Worm (Caenorhabditis elegans): Measurements from ENCODE around the gene F59C12.4.

The F59C12.4 gene

DNA sequence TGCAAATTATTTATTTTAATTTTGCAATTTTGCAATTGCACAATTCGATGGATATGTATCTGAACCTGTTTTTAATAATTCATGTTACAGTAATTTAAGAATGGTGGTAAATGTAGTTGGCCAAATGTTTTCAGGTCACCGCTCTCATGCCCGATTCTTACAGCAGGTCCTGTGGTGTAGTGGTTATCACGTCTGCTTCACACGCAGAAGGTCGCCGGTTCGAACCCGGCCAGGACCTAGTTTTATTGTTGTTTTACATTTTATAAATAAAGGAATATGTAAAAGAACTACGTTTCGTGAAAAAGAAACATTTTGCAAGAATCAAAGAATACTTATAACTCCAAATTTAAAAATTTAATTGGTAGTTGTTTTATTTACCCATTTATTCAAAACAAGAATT, 12.2 kb downstream of the F59C12.4 start (continued):
- TF ChIP-seq ztf-28 (GFP tag; IDR thresholded peaks at IDR 0.05) (no peak), attf-5 (GFP tag; optimal IDR thresholded peaks at IDR 0.05) (no peak), T26A5.8 (tag; optimal IDR thresholded peaks at IDR 0.05) (no peak), rcor-1 (GFP tag; IDR thresholded peaks at IDR 0.05) (no peak), ceh-27 (GFP tag; optimal IDR thresholded peaks at IDR 0.05) (no peak), F57C9.4 (tag; optimal IDR thresholded peaks at IDR 0.05) (no peak), F22D6.2 (tag; optimal IDR thresholded peaks at IDR 0.05) (no peak), aptf-2 (GFP tag; conservative IDR thresholded peaks at IDR 0.05) (no peak), egl-18 (GFP tag; IDR thresholded peaks at IDR 0.05) (no peak), C17E4.6 (GFP tag; IDR thresholded peaks at IDR 0.05) (no peak), F39B2.1 (GFP tag; IDR thresholded peaks at IDR 0.05) (no peak), snpc-1.1 (tag; optimal IDR thresholded peaks at IDR 0.05; ENCODE audit: insufficient read depth) (peak; percentile 55), sptf-2 (GFP tag; optimal IDR thresholded peaks at IDR 0.05) (no peak), lin-54 (GFP tag; optimal IDR thresholded peaks at IDR 0.05) (no peak), Y95B8A.8 (GFP tag; IDR thresholded peaks at IDR 0.05) (no peak), madf-8 (GFP tag; conservative IDR thresholded peaks at IDR 0.05) (no peak), mxl-1 (tag; optimal IDR thresholded peaks at IDR 0.05) (peak; percentile 14), hmg-20 (GFP tag; IDR thresholded peaks at IDR 0.05) (no peak), ztf-26 (tag; optimal IDR thresholded peaks at IDR 0.05) (no peak), Y53F4B.3 (GFP tag; IDR thresholded peaks at IDR 0.05) (no peak), ekl-4 (GFP tag; IDR thresholded peaks at IDR 0.05) (peak; percentile 24; the same call in 1 of the 2 replicates), lsy-27 (tag; optimal IDR thresholded peaks at IDR 0.05; ENCODE audit: borderline replicate concordance, insufficient read depth) (peak; percentile 62), him-1 (tag; optimal IDR thresholded peaks at IDR 0.05) (peak; percentile 58), dpff-1 (tag; optimal IDR thresholded peaks at IDR 0.05) (no peak), egl-44 (GFP tag; IDR thresholded peaks at IDR 0.05) (no peak), F49E8.2 (tag; optimal IDR thresholded peaks at IDR 0.05; ENCODE audit: insufficient read depth) (no peak), mel-28 (tag; optimal IDR thresholded peaks at IDR 0.05; ENCODE audit: borderline replicate concordance) (no peak), nhr-120 (GFP tag; IDR thresholded peaks at IDR 0.05) (no peak), hmg-1.2 (GFP tag; IDR thresholded peaks at IDR 0.05) (peak; percentile 54), Y79H2A.3 (GFP tag; conservative IDR thresholded peaks at IDR 0.05) (no peak), attf-3 (GFP tag; conservative IDR thresholded peaks at IDR 0.05) (no peak), unc-62 (GFP tag; optimal IDR thresholded peaks at IDR 0.05) (no peak), madf-3 (GFP tag; IDR thresholded peaks at IDR 0.05) (no peak), attf-6 (GFP tag; IDR thresholded peaks at IDR 0.05) (0 out of 2 replicates have a peak, but pooled peaks have one; percentile 39), ceh-40 (GFP tag; IDR thresholded peaks at IDR 0.05) (no peak), rec-8 (tag; optimal IDR thresholded peaks at IDR 0.05) (no peak), let-526 (GFP tag; IDR thresholded peaks at IDR 0.05) (no peak), lin-35 (GFP tag; optimal IDR thresholded peaks at IDR 0.05) (no peak), zim-3 (tag; optimal IDR thresholded peaks at IDR 0.05) (no peak), nfyb-1 (GFP tag; IDR thresholded peaks at IDR 0.05) (no peak), ztf-6 (GFP tag; IDR thresholded peaks at IDR 0.05) (no peak), D2030.7 (GFP tag; IDR thresholded peaks at IDR 0.05) (peak; percentile 69), lir-1 (GFP tag; conservative IDR thresholded peaks at IDR 0.05) (no peak), ama-1 (optimal IDR thresholded peaks at IDR 0.05) (no peak), ama-1 (GFP tag; optimal IDR thresholded peaks at IDR 0.05) (peak in 1 of 2 experiments; percentile 27), rpc-1 (optimal IDR thresholded peaks at IDR 0.05) (peak; percentile 70), rpc-1 (tag; optimal IDR thresholded peaks at IDR 0.05) (peak; percentile 80), tbx-9 (tag; optimal IDR thresholded peaks at IDR 0.05; ENCODE audit: borderline replicate concordance) (no peak), repo-1 (tag; optimal IDR thresholded peaks at IDR 0.05) (no peak), bed-1 (GFP tag; IDR thresholded peaks at IDR 0.05) (no peak)
